Fruit fly (Drosophila melanogaster) whole organism, prepupa: ENCODE results near the gene ATPsynC.

Source experiments
- Met ChIP-seq: fragments of 200-800 bp; sonication (Bioruptor generic); optimal IDR thresholded peaks from 3 replicates; lab custom pipeline; 2016; ENCODE audit warnings: missing biosample characterization, missing genetic modification characterization
- Sox102F ChIP-seq: fragments of 200-800 bp; sonication (Bioruptor generic); optimal IDR thresholded peaks from 2 replicates; lab custom pipeline; 2016; ENCODE audit warnings: missing biosample characterization, mild to moderate bottlenecking, missing genetic modification characterization

DNA sequence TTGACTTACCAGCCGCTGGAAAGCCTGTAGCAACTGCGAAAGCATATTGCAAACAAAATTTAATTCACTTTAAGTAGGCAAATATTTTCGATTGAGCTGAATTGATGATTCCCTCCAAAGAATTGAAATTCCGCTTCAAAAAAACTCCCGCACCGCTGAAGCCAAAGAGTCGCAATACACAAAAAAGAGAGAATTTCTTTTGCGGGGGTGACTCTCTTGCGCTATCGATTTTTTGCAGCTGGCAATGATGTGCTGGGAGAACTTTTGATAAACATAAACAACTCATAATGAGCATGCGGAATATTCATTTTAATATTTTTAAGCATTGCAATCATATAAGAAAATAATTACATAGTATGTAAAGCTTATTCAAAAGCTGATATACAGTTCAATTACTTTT is 51.0 kb downstream of the ATPsynC start:
- TF ChIP-seq Met (GFP tag; lab: Kevin White, UChicago): no peak
- no peak for TF ChIP-seq Sox102F (GFP tag; lab: Kevin White, UChicago)
